Fruit fly (Drosophila melanogaster) whole organism, embryonic: ENCODE data around the gene CG14024.
A peak's percentile ranks its signal among the peaks of the same experiment; 100 is the strongest.

Experiments
- Atf3 ChIP-seq: fragments of 200-800 bp; sonication (Bioruptor generic); optimal IDR thresholded peaks from 3 replicates; lab custom pipeline; 2016; ENCODE audit warnings: missing biosample characterization, missing genetic modification characterization
- B-H2 ChIP-seq: fragments of 200-800 bp; sonication (Bioruptor generic); optimal IDR thresholded peaks from 2 replicates; lab custom pipeline; 2018; ENCODE audit warnings: missing biosample characterization, mild to moderate bottlenecking, missing genetic modification characterization
- BtbVII ChIP-seq: fragments of 200-800 bp; sonication (Bioruptor generic); optimal IDR thresholded peaks from 3 replicates; lab custom pipeline; 2017; ENCODE audit warnings: missing biosample characterization, mild to moderate bottlenecking, missing genetic modification characterization
- CG10147 ChIP-seq: fragments of 200-800 bp; sonication (Bioruptor generic); optimal IDR thresholded peaks from 2 replicates; lab custom pipeline; 2019; ENCODE audit warnings: missing biosample characterization, mild to moderate bottlenecking, missing genetic modification characterization, moderate library complexity
- CG10267 ChIP-seq: fragments of 200-800 bp; sonication (Bioruptor generic); optimal IDR thresholded peaks from 2 replicates; lab custom pipeline; 2018; ENCODE audit warnings: missing biosample characterization, mild to moderate bottlenecking, missing genetic modification characterization, moderate library complexity
- CG10274 ChIP-seq: fragments of 200-800 bp; sonication (Bioruptor generic); optimal IDR thresholded peaks from 3 replicates; lab custom pipeline; 2017; ENCODE audit warnings: missing biosample characterization, mild to moderate bottlenecking, missing genetic modification characterization
- CG11456 ChIP-seq: fragments of 200-800 bp; sonication (Bioruptor generic); IDR thresholded peaks from 3 replicates; pipeline ENCODE4 v1.3.6; 2022; ENCODE audit warnings: missing biosample characterization, missing genetic modification characterization
- CG13287 ChIP-seq: fragments of 200-800 bp; sonication (Bioruptor generic); IDR thresholded peaks from 2 replicates; pipeline ENCODE4 v1.3.6; 2022; ENCODE audit warnings: missing biosample characterization, missing genetic modification characterization; ENCODE audit not compliant: partially characterized antibody
- CG13894 ChIP-seq: fragments of 200-800 bp; sonication (Bioruptor generic); optimal IDR thresholded peaks from 3 replicates; lab custom pipeline; 2018; ENCODE audit warnings: missing biosample characterization, mild to moderate bottlenecking, missing genetic modification characterization, moderate library complexity
- CG14050 ChIP-seq: fragments of 200-800 bp; sonication (Bioruptor generic); IDR thresholded peaks from 3 replicates; pipeline ENCODE4 v1.3.6; 2022; ENCODE audit warnings: missing biosample characterization, missing genetic modification characterization
- CG15696 ChIP-seq: fragments of 200-800 bp; sonication (Bioruptor generic); optimal IDR thresholded peaks from 2 replicates; lab custom pipeline; 2019; ENCODE audit warnings: missing biosample characterization, mild to moderate bottlenecking, missing genetic modification characterization, moderate library complexity
- CG18599 ChIP-seq: fragments of 200-800 bp; sonication (Bioruptor generic); optimal IDR thresholded peaks from 3 replicates; lab custom pipeline; 2017; ENCODE audit warnings: missing biosample characterization, missing genetic modification characterization, mild to moderate bottlenecking, moderate library complexity, missing genetic modification reagents
- CG18764 ChIP-seq: fragments of 200-800 bp; sonication (Bioruptor generic); optimal IDR thresholded peaks from 3 replicates; lab custom pipeline; 2016; ENCODE audit warnings: missing biosample characterization, missing genetic modification characterization
- CG30403 ChIP-seq: fragments of 200-800 bp; sonication (Bioruptor generic); optimal IDR thresholded peaks from 3 replicates; lab custom pipeline; 2016; ENCODE audit warnings: missing biosample characterization, missing genetic modification characterization
- CG3065 ChIP-seq: fragments of 200-800 bp; sonication (Bioruptor generic); optimal IDR thresholded peaks from 2 replicates; lab custom pipeline; 2016; ENCODE audit warnings: missing biosample characterization, missing genetic modification characterization
- CG32767 ChIP-seq: fragments of 200-800 bp; sonication (Bioruptor generic); IDR thresholded peaks from 2 replicates; pipeline ENCODE4 v1.3.6; 2022; ENCODE audit warnings: missing biosample characterization, missing genetic modification characterization
- CG34376 ChIP-seq: fragments of 200-800 bp; sonication (Bioruptor generic); optimal IDR thresholded peaks from 2 replicates; lab custom pipeline; 2018; ENCODE audit warnings: missing biosample characterization, mild to moderate bottlenecking, missing genetic modification characterization
- CG4404 ChIP-seq: fragments of 200-800 bp; sonication (Bioruptor generic); IDR thresholded peaks from 2 replicates; pipeline ENCODE4 v1.3.6; 2022; ENCODE audit warnings: missing biosample characterization, missing genetic modification characterization
- CG8359 ChIP-seq: fragments of 200-800 bp; sonication (Bioruptor generic); optimal IDR thresholded peaks from 2 replicates; lab custom pipeline; 2017; ENCODE audit warnings: missing biosample characterization, mild to moderate bottlenecking, missing genetic modification characterization, borderline replicate concordance
- CG9437 ChIP-seq: fragments of 200-800 bp; sonication (Bioruptor generic); optimal IDR thresholded peaks from 2 replicates; lab custom pipeline; 2018; ENCODE audit warnings: missing biosample characterization, mild to moderate bottlenecking, missing genetic modification characterization
- CG9797 ChIP-seq: fragments of 200-800 bp; sonication (Bioruptor generic); optimal IDR thresholded peaks from 3 replicates; lab custom pipeline; 2018; ENCODE audit warnings: missing biosample characterization, mild to moderate bottlenecking, missing genetic modification characterization
- CTCF ChIP-seq: fragments of 200-800 bp; sonication (Bioruptor generic); optimal IDR thresholded peaks from 2 replicates; lab custom pipeline; 2017; ENCODE audit warnings: missing biosample characterization, mild to moderate bottlenecking, missing genetic modification characterization, moderate library complexity
- Dad ChIP-seq: fragments of 200-800 bp; sonication (Bioruptor generic); optimal IDR thresholded peaks from 3 replicates; lab custom pipeline; 2016; ENCODE audit warnings: missing biosample characterization, missing genetic modification characterization
- Dbx ChIP-seq: fragments of 200-800 bp; sonication (Bioruptor generic); IDR thresholded peaks from 3 replicates; pipeline ENCODE4 v1.3.6; 2022; ENCODE audit warnings: missing biosample characterization, missing genetic modification characterization
- Doc3 ChIP-seq: fragments of 200-800 bp; sonication (Bioruptor generic); IDR thresholded peaks from 3 replicates; pipeline ENCODE4 v1.3.6; 2022; ENCODE audit warnings: missing biosample characterization, missing genetic modification characterization; ENCODE audit not compliant: partially characterized antibody
- Hmx ChIP-seq: fragments of 200-800 bp; sonication (Bioruptor generic); optimal IDR thresholded peaks from 2 replicates; lab custom pipeline; 2016; ENCODE audit warnings: missing biosample characterization, missing genetic modification characterization
- Lpt ChIP-seq: fragments of >200 bp; optimal IDR thresholded peaks from 2 replicates; lab custom pipeline; 2018; ENCODE audit warnings: missing biosample characterization, missing genetic modification characterization
- Meics ChIP-seq: fragments of 200-800 bp; sonication (Bioruptor generic); optimal IDR thresholded peaks from 2 replicates; lab custom pipeline; 2017; ENCODE audit warnings: missing biosample characterization, mild to moderate bottlenecking, missing genetic modification characterization
- Mrtf ChIP-seq: fragments of 200-800 bp; sonication (Bioruptor generic); IDR thresholded peaks from 3 replicates; pipeline ENCODE4 v1.3.6; 2022; ENCODE audit warnings: missing biosample characterization, missing genetic modification characterization
- Xrp1 ChIP-seq: fragments of 200-800 bp; sonication (Bioruptor generic); IDR thresholded peaks from 2 replicates; pipeline ENCODE4 v1.3.6; 2022; ENCODE audit warnings: missing biosample characterization, missing genetic modification characterization
- bowl ChIP-seq: fragments of 200-800 bp; sonication (Bioruptor generic); IDR thresholded peaks from 2 replicates; pipeline ENCODE4 v1.3.6; 2022; ENCODE audit warnings: missing biosample characterization, missing genetic modification characterization
- bsh ChIP-seq, 2 experiments: fragments of 200-800 bp; sonication (Bioruptor generic); optimal IDR thresholded peaks; 2 replicates each; lab custom pipeline; 2017 to 2018; ENCODE audit warnings: mild to moderate bottlenecking in 2 of 2, missing biosample characterization in 2 of 2, missing genetic modification characterization in 2 of 2, moderate library complexity in 1 of 2
- danr ChIP-seq: fragments of 200-800 bp; sonication (Bioruptor generic); IDR thresholded peaks from 2 replicates; pipeline ENCODE4 v1.3.6; 2022; ENCODE audit warnings: missing biosample characterization, missing genetic modification characterization
- disco-r ChIP-seq: fragments of 200-800 bp; sonication (Bioruptor generic); optimal IDR thresholded peaks from 2 replicates; lab custom pipeline; 2016; ENCODE audit warnings: missing biosample characterization, missing genetic modification characterization
- grau ChIP-seq: fragments of 200-800 bp; optimal IDR thresholded peaks from 3 replicates; lab custom pipeline; 2019; ENCODE audit warnings: missing biosample characterization, mild to moderate bottlenecking, missing genetic modification characterization, moderate library complexity
- hbn ChIP-seq: fragments of 200-800 bp; sonication (Bioruptor generic); IDR thresholded peaks from 2 replicates; pipeline ENCODE4 v1.3.6; 2022; ENCODE audit warnings: missing biosample characterization, missing genetic modification characterization; ENCODE audit not compliant: partially characterized antibody
- lola ChIP-seq, 3 experiments: fragments of >200 bp in 2 of 3; fragments of 200-800 bp in 1 of 3; sonication (Bioruptor generic) in 1 of 3; optimal IDR thresholded peaks; 2 replicates each; lab custom pipeline; 2017 to 2019; ENCODE audit warnings: missing biosample characterization in 3 of 3, missing genetic modification characterization in 3 of 3, mild to moderate bottlenecking in 1 of 3, moderate library complexity in 1 of 3
- pan ChIP-seq, 4 experiments: fragments of >200 bp in 3 of 4; fragments of 200-800 bp in 1 of 4; sonication (Bioruptor generic) in 1 of 4; optimal IDR thresholded peaks in 3 of 4; IDR thresholded peaks in 1 of 4; 2 replicates each; pipeline versions ENCODE4 v1.3.6 to Lab custom; 2017 to 2022; ENCODE audit warnings: missing biosample characterization in 2 of 4, missing genetic modification characterization in 2 of 4, mixed read lengths in 1 of 4
- peb ChIP-seq: fragments of 200-800 bp; sonication (Bioruptor generic); IDR thresholded peaks from 2 replicates; pipeline ENCODE4 v1.3.6; 2022; ENCODE audit warnings: missing biosample characterization, missing genetic modification characterization
- pita ChIP-seq: fragments of 200-800 bp; sonication (Bioruptor generic); optimal IDR thresholded peaks from 2 replicates; lab custom pipeline; 2017; ENCODE audit warnings: missing biosample characterization, mild to moderate bottlenecking, missing genetic modification characterization
- pnt ChIP-seq: fragments of 200-800 bp; sonication (Bioruptor generic); optimal IDR thresholded peaks from 3 replicates; lab custom pipeline; 2016; ENCODE audit warnings: missing biosample characterization, missing genetic modification characterization
- sd ChIP-seq: fragments of 200-800 bp; sonication (Bioruptor generic); optimal IDR thresholded peaks from 3 replicates; lab custom pipeline; 2018; ENCODE audit warnings: missing biosample characterization, mild to moderate bottlenecking, missing genetic modification characterization, moderate library complexity
- shn ChIP-seq: fragments of 200-800 bp; sonication (Bioruptor generic); optimal IDR thresholded peaks from 3 replicates; lab custom pipeline; 2016; ENCODE audit warnings: missing biosample characterization, missing genetic modification characterization
- sim ChIP-seq: fragments of 200-800 bp; sonication (Bioruptor generic); IDR thresholded peaks from 2 replicates; pipeline ENCODE4 v1.3.6; 2022; ENCODE audit warnings: missing biosample characterization, missing genetic modification characterization
- so ChIP-seq: fragments of 200-800 bp; sonication (Bioruptor generic); IDR thresholded peaks from 3 replicates; pipeline ENCODE4 v1.3.6; 2022; ENCODE audit warnings: missing biosample characterization, missing genetic modification characterization
- sob ChIP-seq: fragments of 200-800 bp; sonication (Bioruptor generic); IDR thresholded peaks from 2 replicates; pipeline ENCODE4 v1.3.6; 2022; ENCODE audit warnings: missing biosample characterization, missing genetic modification characterization
- sr ChIP-seq: fragments of 200-800 bp; sonication (Bioruptor generic); IDR thresholded peaks from 3 replicates; pipeline ENCODE4 v1.3.6; 2022; ENCODE audit warnings: missing biosample characterization, missing genetic modification characterization
- stc ChIP-seq: fragments of 200-800 bp; sonication (Bioruptor generic); IDR thresholded peaks from 2 replicates; pipeline ENCODE4 v1.3.6; 2022; ENCODE audit warnings: missing biosample characterization, missing genetic modification characterization
- trh ChIP-seq: fragments of 200-800 bp; sonication (Bioruptor generic); optimal IDR thresholded peaks from 2 replicates; lab custom pipeline; 2016; ENCODE audit warnings: missing biosample characterization, missing genetic modification characterization

Gene CG14024

dm6 chr2L:5292977-5293513 lies 21.6 kb downstream of the CG14024 start (continued):
- peak; percentile 65 for TF ChIP-seq grau (tag; lab: Kevin White, UChicago)
- TF ChIP-seq CG34376 (GFP tag; lab: Kevin White, UChicago) = no peak
- no peak for TF ChIP-seq bowl (GFP tag; lab: Robert Waterston, UW)
- peak; percentile 73 for TF ChIP-seq CG18599
- peak; percentile 44 for TF ChIP-seq Dad (GFP tag; lab: Kevin White, UChicago)
- TF ChIP-seq CG32767 = peak; percentile 61; the same call in 1 of the 2 replicates
- peak; percentile 61; the same call in 1 of the 2 replicates for TF ChIP-seq stc (GFP tag; lab: Robert Waterston, UW)
- TF ChIP-seq CTCF (GFP tag; lab: Kevin White, UChicago) = peak; percentile 13
- TF ChIP-seq trh = no peak
- TF ChIP-seq pnt (GFP tag; lab: Kevin White, UChicago) = peak; percentile 76
- no peak for TF ChIP-seq Hmx (GFP tag; lab: Kevin White, UChicago)
- no peak for TF ChIP-seq Doc3 (GFP tag; lab: Robert Waterston, UW)
- TF ChIP-seq CG14050 (GFP tag; lab: Robert Waterston, UW) = peak; percentile 43; the same call in 2 of the 3 replicates
- no peak for TF ChIP-seq disco-r (GFP tag; lab: Kevin White, UChicago)
- TF ChIP-seq Meics (GFP tag; lab: Kevin White, UChicago) = peak; percentile 47
- TF ChIP-seq danr (GFP tag; lab: Robert Waterston, UW) = 0 out of 2 replicates have a peak, but pooled peaks have one; percentile 11
- no peak for TF ChIP-seq Lpt (GFP tag; lab: Kevin White, UChicago)
- peak; percentile 46; the same call in 1 of the 3 replicates for TF ChIP-seq so (GFP tag; lab: Robert Waterston, UW)
- TF ChIP-seq sim (GFP tag; lab: Robert Waterston, UW) = no peak
- no peak for TF ChIP-seq pita (GFP tag; lab: Kevin White, UChicago)
- TF ChIP-seq bsh (GFP tag; optimal IDR thresholded peaks at IDR 0.05; lab: Kevin White, UChicago) = peak; percentile 89 to 92
- peak; percentile 11; the same call in 1 of the 3 replicates for TF ChIP-seq sr (GFP tag; lab: Robert Waterston, UW)
- no peak for TF ChIP-seq CG13894 (tag; lab: Kevin White, UChicago)
- peak; percentile 74 for TF ChIP-seq CG30403 (GFP tag; lab: Kevin White, UChicago)
- TF ChIP-seq CG9797 = no peak
- peak; percentile 34; the same call in 1 of the 2 replicates for TF ChIP-seq sob (GFP tag; lab: Robert Waterston, UW)
- peak; percentile 21 for TF ChIP-seq shn (GFP tag; lab: Kevin White, UChicago)
- TF ChIP-seq CG3065 = no peak
- peak; percentile 46 for TF ChIP-seq BtbVII (GFP tag; lab: Kevin White, UChicago)
- peak; percentile 73 for TF ChIP-seq CG8359 (GFP tag; lab: Kevin White, UChicago)
- TF ChIP-seq sd (tag; lab: Kevin White, UChicago) = peak; percentile 36
- TF ChIP-seq CG18764 = peak; percentile 44
- peak; percentile 37; the same call in 1 of the 2 replicates for TF ChIP-seq CG4404 (GFP tag; lab: Robert Waterston, UW)
- TF ChIP-seq Atf3 (GFP tag; lab: Kevin White, UChicago) = peak; percentile 32
- TF ChIP-seq CG9437 (GFP tag; lab: Kevin White, UChicago) = peak; percentile 69
- no peak for TF ChIP-seq Dbx (GFP tag; lab: Robert Waterston, UW)
- peak; percentile 31; the same call in 1 of the 3 replicates for TF ChIP-seq Mrtf
- peak; percentile 83 for TF ChIP-seq CG15696
- peak; percentile 58 for TF ChIP-seq CG10274 (GFP tag; lab: Kevin White, UChicago)
- peak; percentile 85 for TF ChIP-seq Xrp1 (GFP tag; lab: Robert Waterston, UW)
- no peak for TF ChIP-seq CG13287 (GFP tag; lab: Robert Waterston, UW)
- TF ChIP-seq B-H2 (GFP tag; lab: Kevin White, UChicago) = no peak
- TF ChIP-seq CG10147 (GFP tag; lab: Kevin White, UChicago) = no peak
- TF ChIP-seq CG10267 (tag; lab: Kevin White, UChicago) = peak; percentile 79
- TF ChIP-seq lola (GFP tag; optimal IDR thresholded peaks at IDR 0.05; lab: Kevin White, UChicago) = peak in 1 of 3 experiments; percentile 86
- TF ChIP-seq CG11456 (GFP tag; lab: Robert Waterston, UW) = no peak
- peak; percentile 52; the same call in 1 of the 2 replicates for TF ChIP-seq peb (GFP tag; lab: Robert Waterston, UW)
- TF ChIP-seq pan (optimal IDR thresholded peaks at IDR 0.05; lab: Kevin White, UChicago) = no peak
- peak in 1 of 2 experiments; percentile 72 for TF ChIP-seq pan (GFP tag; optimal IDR thresholded peaks at IDR 0.05 in 1 of 2, IDR thresholded peaks at IDR 0.05 in 1 of 2)
- TF ChIP-seq hbn (GFP tag; lab: Robert Waterston, UW) = no peak
